Fruit fly (Drosophila melanogaster): Measurements from ENCODE around the gene vkg.

- no peak for TF ChIP-seq eg (GFP tag; IDR thresholded peaks at IDR 0.05)
- TF ChIP-seq Eip93F (GFP tag; optimal IDR thresholded peaks at IDR 0.05) = no peak
- no peak for TF ChIP-seq OdsH (GFP tag; optimal IDR thresholded peaks at IDR 0.05)
- no peak for TF ChIP-seq Sox102F (GFP tag; optimal IDR thresholded peaks at IDR 0.05)
- no peak for TF ChIP-seq vri (GFP tag; optimal IDR thresholded peaks at IDR 0.05)
- TF ChIP-seq CG4318 (GFP tag; optimal IDR thresholded peaks at IDR 0.05) = no peak
- no peak for TF ChIP-seq CG11902 (GFP tag; optimal IDR thresholded peaks at IDR 0.05)
- TF ChIP-seq Smox (GFP tag; optimal IDR thresholded peaks at IDR 0.05) = no peak
- TF ChIP-seq CG8319 (GFP tag; optimal IDR thresholded peaks at IDR 0.05) = no peak
- no peak for TF ChIP-seq CG6808 (GFP tag; optimal IDR thresholded peaks at IDR 0.05)
Measured at dm6 chr2L:5022602-5023001, 5.4 kb downstream of the vkg start.

Data from whole organism, prepupa.